Worm (Caenorhabditis elegans): ENCODE results near the gene Y64G10A.1.

Y64G10A.1 gene

DNA sequence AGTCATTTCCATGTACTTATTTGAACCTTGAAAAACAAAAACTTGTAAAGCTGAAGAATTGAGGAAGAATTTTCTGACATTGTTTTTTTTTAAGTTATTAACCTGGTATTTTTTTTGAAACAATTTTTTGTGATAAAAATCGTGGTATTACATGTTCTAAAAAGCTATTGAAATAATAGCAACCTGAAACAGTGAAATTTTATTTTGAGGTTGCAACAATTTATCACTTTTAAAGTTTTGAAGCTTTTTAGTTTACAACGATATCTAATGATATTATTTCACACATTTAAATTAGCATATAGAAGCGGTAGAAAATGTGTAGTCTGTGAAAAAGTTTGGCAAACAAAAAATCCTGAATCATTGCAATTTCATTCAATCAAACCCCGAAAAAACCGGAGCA is 18.7 kb upstream of the Y64G10A.1 start:
- TF ChIP-seq lim-7 (GFP tag; IDR thresholded peaks at IDR 0.05) = no peak
- no peak for TF ChIP-seq nhr-48 (tag; optimal IDR thresholded peaks at IDR 0.05)
- TF ChIP-seq zip-11 (GFP tag; IDR thresholded peaks at IDR 0.05) = no peak
- TF ChIP-seq nhr-237 (tag; optimal IDR thresholded peaks at IDR 0.05) = no peak
- TF ChIP-seq php-3 (GFP tag; IDR thresholded peaks at IDR 0.05) = no peak
- no peak for TF ChIP-seq nhr-111 (GFP tag; optimal IDR thresholded peaks at IDR 0.05)
- no peak for TF ChIP-seq ctbp-1 (GFP tag; IDR thresholded peaks at IDR 0.05)
- TF ChIP-seq hlh-11 (tag; optimal IDR thresholded peaks at IDR 0.05) = no peak
- TF ChIP-seq nhr-28 (tag; optimal IDR thresholded peaks at IDR 0.05) = no peak
- TF ChIP-seq saeg-2 (GFP tag; IDR thresholded peaks at IDR 0.05) = no peak

DNA sequence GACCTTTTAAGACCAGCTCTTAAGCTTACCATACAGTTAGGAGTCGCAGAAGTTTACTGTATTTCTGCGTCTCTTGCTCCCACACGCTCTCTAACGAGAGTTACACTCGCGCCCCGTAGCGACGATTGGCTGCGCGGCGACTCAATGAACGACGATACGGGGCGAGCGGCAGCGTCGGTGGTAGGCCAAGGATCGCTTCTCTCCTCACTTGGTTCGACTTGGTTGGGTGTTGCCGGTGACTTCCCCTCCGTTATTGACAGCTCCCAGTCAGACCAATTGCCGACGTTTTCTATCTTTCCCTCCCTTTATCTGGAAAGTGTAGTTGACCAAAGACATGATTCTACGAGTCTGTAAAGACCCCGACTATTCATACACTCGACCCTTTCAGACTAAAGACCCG is 16.7 kb upstream of the Y64G10A.1 start:
- no peak for TF ChIP-seq hlh-11 (tag; optimal IDR thresholded peaks at IDR 0.05)
- no peak for TF ChIP-seq spr-1 (tag; optimal IDR thresholded peaks at IDR 0.05)
- TF ChIP-seq skn-1 (tag; optimal IDR thresholded peaks at IDR 0.05) = no peak
- no peak for TF ChIP-seq lin-39 (tag; optimal IDR thresholded peaks at IDR 0.05)
- TF ChIP-seq lin-1 (GFP tag; IDR thresholded peaks at IDR 0.05) = no peak
- TF ChIP-seq snpc-1.2 (GFP tag; IDR thresholded peaks at IDR 0.05) = 0 out of 2 replicates have a peak, but pooled peaks have one; percentile 20
- TF ChIP-seq mdt-29 (GFP tag; IDR thresholded peaks at IDR 0.05) = no peak
- peak; percentile 55 for TF ChIP-seq set-16 (GFP tag; IDR thresholded peaks at IDR 0.05)
- no peak for TF ChIP-seq nhr-237 (tag; optimal IDR thresholded peaks at IDR 0.05)
- TF ChIP-seq mep-1 (tag; optimal IDR thresholded peaks at IDR 0.05) = no peak
- TF ChIP-seq madf-5 (GFP tag; IDR thresholded peaks at IDR 0.05) = no peak
- TF ChIP-seq ceh-32 (tag; optimal IDR thresholded peaks at IDR 0.05; ENCODE audit: poor library complexity) = no peak
- no peak for TF ChIP-seq spr-3 (GFP tag; optimal IDR thresholded peaks at IDR 0.05)
- TF ChIP-seq pha-4 (GFP tag; IDR thresholded peaks at IDR 0.05) = no peak
- TF ChIP-seq pha-4 (tag; optimal IDR thresholded peaks at IDR 0.05) = no peak
- no peak for TF ChIP-seq ceh-82 (tag; optimal IDR thresholded peaks at IDR 0.05)
- TF ChIP-seq ZK546.5 (tag; optimal IDR thresholded peaks at IDR 0.05) = no peak
- TF ChIP-seq zip-11 (GFP tag; IDR thresholded peaks at IDR 0.05) = no peak
- TF ChIP-seq zfp-3 (GFP tag; conservative IDR thresholded peaks at IDR 0.05) = no peak
- no peak for TF ChIP-seq nhr-42 (GFP tag; IDR thresholded peaks at IDR 0.05)
- no peak for TF ChIP-seq rbr-2 (tag; optimal IDR thresholded peaks at IDR 0.05)
- no peak for TF ChIP-seq nhr-28 (tag; optimal IDR thresholded peaks at IDR 0.05)
- TF ChIP-seq aha-1 (tag) = peak; percentile 60

DNA sequence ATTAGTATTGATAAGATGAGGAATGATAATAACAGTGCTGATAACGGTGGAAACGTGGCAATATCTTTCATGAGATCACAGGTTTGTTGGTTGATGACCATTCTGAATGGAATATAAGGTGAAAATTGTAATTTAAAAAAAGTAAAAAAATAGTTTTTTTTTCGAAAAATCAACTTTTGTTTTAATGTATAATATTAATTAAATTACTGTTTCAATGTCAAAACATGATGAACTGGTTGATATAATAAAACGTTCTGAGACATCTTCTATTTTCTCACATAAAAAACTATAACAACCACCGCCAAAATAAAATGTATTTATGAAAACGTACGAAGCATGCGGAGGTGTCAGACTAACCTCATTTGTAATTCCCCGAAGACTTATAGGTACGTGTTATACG is 11.2 kb upstream of the Y64G10A.1 start, which contains the start of gene srab-24:
Gene srab-24 (minus strand): TSS at position 101 of the 400 bp plus-strand sequence.
- TF ChIP-seq R02D3.7 (tag; optimal IDR thresholded peaks at IDR 0.05) (no peak), skn-1 (tag; optimal IDR thresholded peaks at IDR 0.05) (no peak), T26A8.4 (GFP tag; IDR thresholded peaks at IDR 0.05) (no peak), T20F7.1 (GFP tag; optimal IDR thresholded peaks at IDR 0.05) (no peak), dmd-9 (GFP tag; IDR thresholded peaks at IDR 0.05) (no peak), fkh-10 (GFP tag; optimal IDR thresholded peaks at IDR 0.05) (no peak)

DNA sequence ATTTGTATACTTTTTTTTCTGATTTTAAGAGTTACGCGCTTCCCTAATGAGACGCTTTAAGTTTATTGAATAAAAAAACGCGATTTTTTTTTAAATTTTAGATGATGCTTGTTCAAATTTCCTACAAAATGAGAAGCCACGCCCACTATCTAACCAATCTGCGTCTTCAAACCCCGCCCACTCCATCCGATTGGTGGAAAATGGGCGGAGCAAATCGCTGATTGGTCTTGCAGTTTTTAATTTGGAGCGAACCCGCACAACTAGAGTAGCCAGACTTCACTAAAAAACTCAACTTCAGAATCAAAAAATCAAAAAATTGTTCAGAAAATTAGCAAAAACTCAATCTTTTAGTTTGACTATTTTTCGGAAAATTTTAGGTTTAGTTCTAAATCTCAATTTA is 10.6 kb upstream of the Y64G10A.1 start:
- no peak for TF ChIP-seq Y75B8A.6 (GFP tag; IDR thresholded peaks at IDR 0.05)
- TF ChIP-seq nhr-42 (GFP tag; IDR thresholded peaks at IDR 0.05) = no peak
- no peak for TF ChIP-seq ceh-28 (tag; optimal IDR thresholded peaks at IDR 0.05)
- TF ChIP-seq hif-1 (tag; optimal IDR thresholded peaks at IDR 0.05) = no peak
- no peak for TF ChIP-seq hmg-1.1 (GFP tag; IDR thresholded peaks at IDR 0.05)
- TF ChIP-seq daf-19 (GFP tag; conservative IDR thresholded peaks at IDR 0.05) = no peak
- no peak for TF ChIP-seq Y5F2A.4 (GFP tag; optimal IDR thresholded peaks at IDR 0.05)
- TF ChIP-seq php-3 (GFP tag; IDR thresholded peaks at IDR 0.05) = no peak
- no peak for TF ChIP-seq aly-2 (tag; optimal IDR thresholded peaks at IDR 0.05)
- no peak for TF ChIP-seq ceh-32 (tag; optimal IDR thresholded peaks at IDR 0.05; ENCODE audit: poor library complexity)
- TF ChIP-seq snpc-4 (tag; optimal IDR thresholded peaks at IDR 0.05) = no peak
- no peak for TF ChIP-seq ceh-62 (tag; optimal IDR thresholded peaks at IDR 0.05)
- TF ChIP-seq nhr-10 (tag; optimal IDR thresholded peaks at IDR 0.05) = no peak
- no peak for TF ChIP-seq ceh-82 (tag; optimal IDR thresholded peaks at IDR 0.05)
- TF ChIP-seq lin-38 (GFP tag; IDR thresholded peaks at IDR 0.05) = no peak
- TF ChIP-seq Y105C5A.15 (GFP tag; IDR thresholded peaks at IDR 0.05) = no peak
- TF ChIP-seq tag-97 (GFP tag; IDR thresholded peaks at IDR 0.05) = no peak
- no peak for TF ChIP-seq cey-2 (tag; optimal IDR thresholded peaks at IDR 0.05; ENCODE audit: borderline replicate concordance, insufficient read depth)
- TF ChIP-seq madf-9 (GFP tag; conservative IDR thresholded peaks at IDR 0.05) = no peak
- TF ChIP-seq spr-1 (tag; optimal IDR thresholded peaks at IDR 0.05) = no peak
